Fruit fly (Drosophila melanogaster): ENCODE data around the gene CG13064.

DNA sequence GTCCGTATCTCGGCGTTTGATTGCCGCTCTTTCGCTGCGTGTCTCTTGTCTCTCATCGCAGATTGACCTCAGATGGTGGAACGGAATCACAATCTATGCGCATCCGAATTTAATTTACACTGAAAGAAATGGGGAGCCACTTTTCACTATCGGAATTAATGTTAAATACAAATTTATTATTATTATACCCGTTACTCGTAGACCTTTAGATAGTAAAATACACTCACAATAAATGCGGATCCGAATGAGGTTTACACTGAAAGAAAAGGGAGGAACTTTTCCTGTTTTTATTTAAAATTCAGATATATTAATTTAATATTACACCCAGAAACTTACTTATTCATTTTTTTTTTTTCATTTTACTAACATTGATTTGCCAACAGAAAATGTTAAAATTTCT is 8.9 kb downstream of the CG13064 start:
- no peak for TF ChIP-seq CTCF (optimal IDR thresholded peaks at IDR 0.05)
- TF ChIP-seq CG8478 (optimal IDR thresholded peaks at IDR 0.05), result no peak
